Fruit fly (Drosophila melanogaster) whole organism, wandering third instar larva: ENCODE data around the gene Sox21a.

ENCODE experiments used
- OdsH ChIP-seq: fragments of 200-800 bp; sonication (Bioruptor generic); optimal IDR thresholded peaks from 2 replicates; lab custom pipeline; 2016; ENCODE audit warnings: missing biosample characterization, mild to moderate bottlenecking, missing genetic modification characterization
- h ChIP-seq: fragments of 200-800 bp; sonication (Bioruptor generic); optimal IDR thresholded peaks from 3 replicates; lab custom pipeline; 2016; ENCODE audit warnings: missing biosample characterization, mild to moderate bottlenecking, missing genetic modification characterization
- pan ChIP-seq: fragments of >200 bp; optimal IDR thresholded peaks from 2 replicates; lab custom pipeline; 2017

- TF ChIP-seq pan (no peak), h (GFP tag; lab: Kevin White, UChicago) (no peak), OdsH (GFP tag; lab: Kevin White, UChicago) (peak; percentile 1)
Measured at dm6 chr3L:14131274-14131989, 23.5 kb upstream of the Sox21a start, which contains the start of gene Sox21b.
